Worm (Caenorhabditis elegans) whole organism, L3 larva: ENCODE data around the gene par-4.
"Not testable (repeated sequence)": the region's sequence is repeated elsewhere in the genome, so short reads cannot be mapped to it uniquely, and the experiment has no call there.

ENCODE experiments used
- R02D3.7 ChIP-seq: fragments of 150-350 bp; optimal IDR thresholded peaks from 2 replicates; lab custom pipeline; 2014; ENCODE audit warnings: missing biosample characterization, missing genetic modification characterization
- aly-2 ChIP-seq: fragments of 150-350 bp; optimal IDR thresholded peaks from 2 replicates; lab custom pipeline; 2014; ENCODE audit warnings: missing biosample characterization, missing genetic modification characterization
- ama-1 ChIP-seq: fragments of 150-350 bp; optimal IDR thresholded peaks from 2 replicates; lab custom pipeline; 2018
- ceh-16 ChIP-seq: sonication (generic microtip); optimal IDR thresholded peaks from 2 replicates; lab custom pipeline; 2017; ENCODE audit warnings: missing biosample characterization, missing genetic modification characterization
- ceh-28 ChIP-seq: fragments of 150-350 bp; optimal IDR thresholded peaks from 2 replicates; lab custom pipeline; 2014; ENCODE audit warnings: missing biosample characterization, missing genetic modification reagents, missing genetic modification characterization
- ceh-82 ChIP-seq: fragments of 150-350 bp; optimal IDR thresholded peaks from 2 replicates; lab custom pipeline; 2014; ENCODE audit warnings: missing biosample characterization, missing genetic modification characterization
- ceh-9 ChIP-seq: sonication (generic microtip); optimal IDR thresholded peaks from 2 replicates; lab custom pipeline; 2018; ENCODE audit warnings: missing biosample characterization, missing genetic modification characterization
- egl-27 ChIP-seq: sonication (generic microtip); optimal IDR thresholded peaks from 4 replicates; lab custom pipeline; 2017; ENCODE audit warnings: missing biosample characterization, missing genetic modification reagents, missing genetic modification characterization
- egl-5 ChIP-seq: fragments of 150-350 bp; optimal IDR thresholded peaks from 2 replicates; lab custom pipeline; 2017; ENCODE audit warnings: missing biosample characterization, missing genetic modification reagents, missing genetic modification characterization, inconsistent platforms
- elt-1 ChIP-seq: fragments of 150-350 bp; optimal IDR thresholded peaks from 2 replicates; lab custom pipeline; 2014; ENCODE audit warnings: missing biosample characterization, missing genetic modification characterization
- elt-2 ChIP-seq: sonication (generic microtip); optimal IDR thresholded peaks from 2 replicates; lab custom pipeline; 2016; ENCODE audit warnings: missing genetic modification reagents, mild to moderate bottlenecking, missing genetic modification characterization, missing compliant biosample characterization
- elt-3 ChIP-seq, 3 experiments: fragments of 150-350 bp in 1 of 3; sonication (generic microtip) in 2 of 3; optimal IDR thresholded peaks; 2 replicates in 2 of 3; 4 replicates in 1 of 3; lab custom pipeline; 2014 to 2017; ENCODE audit warnings: missing biosample characterization in 3 of 3, missing genetic modification characterization in 3 of 3
- eor-1 ChIP-seq, 2 experiments: fragments of 150-350 bp; optimal IDR thresholded peaks; 2 replicates each; lab custom pipeline; 2014 to 2018; ENCODE audit warnings: missing biosample characterization in 2 of 2, missing genetic modification characterization in 2 of 2
- fkh-10 ChIP-seq: sonication (generic microtip); optimal IDR thresholded peaks from 2 replicates; lab custom pipeline; 2017; ENCODE audit warnings: missing biosample characterization, missing genetic modification reagents, missing genetic modification characterization
- fkh-2 ChIP-seq: fragments of 150-350 bp; optimal IDR thresholded peaks from 2 replicates; lab custom pipeline; 2014; ENCODE audit warnings: missing biosample characterization, missing genetic modification reagents, missing genetic modification characterization
- fos-1 ChIP-seq: fragments of 150-350 bp; optimal IDR thresholded peaks from 2 replicates; lab custom pipeline; 2014; ENCODE audit warnings: missing biosample characterization, missing genetic modification characterization
- hmg-11 ChIP-seq: sonication (generic microtip); optimal IDR thresholded peaks from 2 replicates; lab custom pipeline; 2016; ENCODE audit warnings: missing genetic modification characterization, missing compliant biosample characterization
- lin-15B ChIP-seq: fragments of 150-350 bp; optimal IDR thresholded peaks from 2 replicates; lab custom pipeline; 2014; ENCODE audit warnings: missing biosample characterization, missing genetic modification characterization
- lin-39 ChIP-seq: fragments of 150-350 bp; optimal IDR thresholded peaks from 2 replicates; lab custom pipeline; 2018; ENCODE audit warnings: missing biosample characterization, missing genetic modification reagents, missing genetic modification characterization
- mml-1 ChIP-seq: fragments of 150-350 bp; sonication (generic microtip); optimal IDR thresholded peaks from 3 replicates; lab custom pipeline; 2014; ENCODE audit warnings: missing biosample characterization, missing genetic modification characterization
- nhr-11 ChIP-seq: fragments of 150-350 bp; optimal IDR thresholded peaks from 2 replicates; lab custom pipeline; 2014; ENCODE audit warnings: missing biosample characterization, missing genetic modification characterization
- nhr-12 ChIP-seq: fragments of 150-350 bp; optimal IDR thresholded peaks from 2 replicates; lab custom pipeline; 2014; ENCODE audit warnings: missing biosample characterization, missing genetic modification characterization
- nhr-23 ChIP-seq: fragments of 150-350 bp; optimal IDR thresholded peaks from 2 replicates; lab custom pipeline; 2014; ENCODE audit warnings: missing biosample characterization, missing genetic modification reagents, missing genetic modification characterization
- nhr-237 ChIP-seq: fragments of 150-350 bp; optimal IDR thresholded peaks from 2 replicates; lab custom pipeline; 2014; ENCODE audit warnings: missing biosample characterization, missing genetic modification characterization
- nhr-25 ChIP-seq: sonication (generic microtip); optimal IDR thresholded peaks from 2 replicates; lab custom pipeline; 2017; ENCODE audit warnings: missing biosample characterization, missing genetic modification characterization
- nhr-28 ChIP-seq: fragments of 150-350 bp; optimal IDR thresholded peaks from 2 replicates; lab custom pipeline; 2014; ENCODE audit warnings: missing biosample characterization, missing genetic modification characterization
- nhr-43 ChIP-seq: sonication (generic microtip); optimal IDR thresholded peaks from 2 replicates; lab custom pipeline; 2016; ENCODE audit warnings: mild to moderate bottlenecking, missing genetic modification characterization, missing compliant biosample characterization; ENCODE audit not compliant: poor library complexity, severe bottlenecking
- nhr-67 ChIP-seq: fragments of 150-350 bp; optimal IDR thresholded peaks from 2 replicates; lab custom pipeline; 2014; ENCODE audit warnings: missing biosample characterization, missing genetic modification characterization
- nhr-76 ChIP-seq: fragments of 150-350 bp; sonication (generic microtip); optimal IDR thresholded peaks from 5 replicates; lab custom pipeline; 2014; ENCODE audit warnings: missing biosample characterization, missing genetic modification characterization
- nhr-77 ChIP-seq: fragments of 150-350 bp; optimal IDR thresholded peaks from 2 replicates; lab custom pipeline; 2014; ENCODE audit warnings: missing biosample characterization, missing genetic modification characterization
- pha-4 ChIP-seq: fragments of 150-350 bp; optimal IDR thresholded peaks from 2 replicates; lab custom pipeline; 2014; ENCODE audit warnings: missing biosample characterization, missing genetic modification reagents, missing genetic modification characterization
- pqm-1 ChIP-seq: fragments of 150-350 bp; optimal IDR thresholded peaks from 2 replicates; lab custom pipeline; 2017; ENCODE audit warnings: missing biosample characterization, missing genetic modification characterization, inconsistent platforms
- sea-2 ChIP-seq: fragments of 150-350 bp; sonication (generic microtip); optimal IDR thresholded peaks from 4 replicates; lab custom pipeline; 2014; ENCODE audit warnings: missing biosample characterization, missing genetic modification reagents, missing genetic modification characterization
- skn-1 ChIP-seq: fragments of 150-350 bp; optimal IDR thresholded peaks from 2 replicates; lab custom pipeline; 2014; ENCODE audit warnings: missing biosample characterization, missing genetic modification characterization
- snpc-4 ChIP-seq: fragments of 150-350 bp; optimal IDR thresholded peaks from 2 replicates; lab custom pipeline; 2014; ENCODE audit warnings: missing biosample characterization, missing genetic modification characterization
- tbx-2 ChIP-seq: sonication (generic microtip); optimal IDR thresholded peaks from 2 replicates; lab custom pipeline; 2016; ENCODE audit warnings: mild to moderate bottlenecking, missing genetic modification characterization, missing compliant biosample characterization
- unc-39 ChIP-seq: sonication (generic microtip); optimal IDR thresholded peaks from 4 replicates; lab custom pipeline; 2017; ENCODE audit warnings: missing biosample characterization, missing genetic modification characterization
- unc-62 ChIP-seq: fragments of 150-350 bp; sonication (generic microtip); optimal IDR thresholded peaks from 4 replicates; lab custom pipeline; 2014; ENCODE audit warnings: missing biosample characterization, missing genetic modification reagents, missing genetic modification characterization
- zag-1 ChIP-seq: fragments of 150-350 bp; optimal IDR thresholded peaks from 2 replicates; lab custom pipeline; 2014; ENCODE audit warnings: missing biosample characterization, missing genetic modification characterization
- ztf-11 ChIP-seq: fragments of 150-350 bp; optimal IDR thresholded peaks from 2 replicates; lab custom pipeline; 2014; ENCODE audit warnings: missing biosample characterization, missing genetic modification characterization
- ztf-4 ChIP-seq: fragments of 150-350 bp; optimal IDR thresholded peaks from 2 replicates; lab custom pipeline; 2014; ENCODE audit warnings: missing biosample characterization, missing genetic modification characterization

The par-4 gene

DNA sequence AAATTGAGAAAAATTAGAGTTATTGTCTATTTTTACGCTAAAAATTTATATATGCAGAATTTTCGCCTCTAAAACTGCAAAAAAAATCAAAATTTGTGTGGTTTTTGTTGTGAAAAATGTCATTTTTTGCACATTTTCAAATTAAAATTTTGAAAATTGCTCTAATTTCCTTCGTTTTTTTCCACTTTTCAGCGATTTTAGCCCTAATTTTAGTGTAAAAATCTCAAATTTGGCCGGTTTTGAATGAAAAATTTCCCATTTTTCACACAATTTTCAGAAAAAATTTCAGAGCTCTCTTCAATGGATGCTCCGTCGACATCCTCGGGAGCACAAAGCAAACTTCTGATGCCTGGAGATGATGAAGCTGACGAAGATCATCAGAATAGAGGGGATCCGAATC, at the start of gene par-4:
Gene par-4 (plus strand): TSS at position 301 of the 400 bp plus-strand sequence.
- TF ChIP-seq unc-62 (no peak), egl-27 (tag; lab: Kevin White, UChicago) (no peak), ceh-9 (no peak), fkh-2 (tag; lab: Kevin White, UChicago) (no peak), skn-1 (tag; lab: Kevin White, UChicago) (no peak), eor-1 (tag; optimal IDR thresholded peaks at IDR 0.05; lab: Kevin White, UChicago) (no peak), nhr-43 (tag; lab: Kevin White, UChicago) (no peak), nhr-67 (no peak), nhr-77 (tag; lab: Kevin White, UChicago) (no peak), tbx-2 (no peak), nhr-28 (no peak), R02D3.7 (tag; lab: Kevin White, UChicago) (no peak), nhr-76 (tag; lab: Kevin White, UChicago) (no peak), elt-2 (no peak), ceh-16 (tag; lab: Kevin White, UChicago) (no peak), aly-2 (no peak), ztf-11 (no peak), pqm-1 (tag; lab: Kevin White, UChicago) (no peak), ceh-28 (no peak), nhr-12 (no peak)

DNA sequence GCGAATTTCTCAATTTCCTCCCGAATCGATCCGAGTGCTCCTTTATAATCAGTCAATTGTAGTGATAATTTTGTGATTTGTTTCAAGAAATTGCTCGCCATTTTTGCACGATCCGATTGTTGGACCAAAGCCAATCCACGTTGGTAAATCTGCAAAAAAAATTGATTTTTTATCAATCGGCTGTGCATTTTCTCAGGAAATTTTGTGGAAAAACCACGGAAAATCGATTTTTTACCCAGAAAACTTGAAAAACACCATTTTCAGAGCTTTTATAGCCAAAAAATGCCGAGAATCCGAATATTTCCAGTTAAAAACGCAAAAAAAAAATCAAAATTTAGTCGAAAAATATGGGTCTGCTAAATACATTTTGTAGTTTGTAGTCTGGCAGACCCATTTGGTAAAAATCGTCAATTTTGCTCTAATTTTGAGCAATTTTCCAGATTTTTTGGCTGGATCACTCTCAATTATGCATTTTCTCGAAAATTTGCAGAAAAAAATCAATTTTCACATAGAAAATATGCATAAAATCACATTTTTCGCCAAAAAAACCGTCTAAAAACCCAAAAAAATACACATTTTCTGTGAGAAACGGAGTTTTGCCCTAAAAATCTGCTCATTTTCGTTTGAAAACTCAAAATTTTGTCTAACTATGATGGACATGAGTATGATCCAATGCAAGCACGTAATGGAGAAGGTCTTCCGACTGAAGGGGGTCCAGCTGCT, 43.0 kb upstream of the par-4 start, which contains the start of the genes Y59A8B.25 and ebp-3:
Gene Y59A8B.25 (minus strand): TSS at position 101 of the 723 bp plus-strand sequence.
Gene ebp-3 (plus strand): TSS at position 673 of the 723 bp plus-strand sequence.
- TF ChIP-seq nhr-76 (tag; lab: Kevin White, UChicago); eor-1 (tag; optimal IDR thresholded peaks at IDR 0.05; lab: Kevin White, UChicago); elt-2: not testable (repeated sequence)
- TF ChIP-seq, all 47 proteins: peak for 0; not testable (repeated sequence) for 47

DNA sequence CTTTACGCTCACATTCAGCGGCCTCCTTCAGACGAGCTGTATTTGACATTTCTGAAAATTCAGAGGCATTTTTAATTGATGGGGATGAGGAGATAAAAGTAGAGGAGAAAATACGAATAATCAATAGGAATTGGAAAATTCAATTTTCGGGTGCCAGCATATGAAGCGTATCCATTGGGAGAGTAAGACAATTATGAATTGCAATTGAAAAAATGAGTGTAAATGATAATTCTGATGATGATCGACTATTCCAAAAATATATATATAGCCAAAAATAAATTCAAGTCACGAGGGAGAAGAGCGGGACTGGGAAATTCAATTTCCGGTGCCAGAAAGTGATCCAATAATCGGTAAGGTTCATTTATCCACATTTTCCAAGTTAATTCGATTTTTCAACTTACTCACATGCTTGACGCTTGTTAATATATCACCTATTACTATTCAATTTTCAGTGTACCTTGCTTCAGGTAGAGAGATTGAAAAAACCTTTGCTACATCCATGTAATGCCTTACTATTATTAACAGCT, 32.2 kb upstream of the par-4 start, which contains the start of gene Y59A8B.8:
Gene Y59A8B.8 (minus strand): TSS at position 51 of the 527 bp plus-strand sequence.
- no peak for TF ChIP-seq pha-4
- no peak for TF ChIP-seq nhr-25
- no peak for TF ChIP-seq ceh-16 (tag; lab: Kevin White, UChicago)
- no peak for TF ChIP-seq nhr-43 (tag; lab: Kevin White, UChicago)
- no peak for TF ChIP-seq nhr-77 (tag; lab: Kevin White, UChicago)
- no peak for TF ChIP-seq ceh-28
- TF ChIP-seq snpc-4 (tag; lab: Kevin White, UChicago) = no peak
- TF ChIP-seq R02D3.7 (tag; lab: Kevin White, UChicago) = no peak
- no peak for TF ChIP-seq fos-1 (tag; lab: Kevin White, UChicago)
- TF ChIP-seq ceh-82 (tag; lab: Kevin White, UChicago) = no peak
- TF ChIP-seq tbx-2 = no peak

DNA sequence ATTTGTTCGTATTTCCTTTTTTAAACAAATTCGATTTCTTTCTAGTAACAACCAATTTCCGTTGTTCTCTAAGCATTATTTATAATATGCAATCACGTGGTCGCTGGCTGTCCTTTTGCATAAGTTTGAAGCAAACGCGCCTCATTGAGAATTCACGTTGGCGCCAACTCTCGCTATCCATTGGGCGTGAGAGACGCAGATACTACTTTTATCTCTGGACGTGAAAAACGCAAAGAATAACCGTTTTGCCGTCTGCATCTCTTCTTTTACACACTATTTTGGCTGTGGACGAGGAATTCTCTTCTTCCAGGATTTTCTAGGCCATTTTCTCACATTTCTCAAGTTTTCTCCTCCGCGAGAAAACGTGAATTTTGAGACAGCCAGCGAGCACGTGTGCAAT, 29.3 kb upstream of the par-4 start:
- TF ChIP-seq lin-15B (tag; lab: Kevin White, UChicago) = peak; percentile 25
- TF ChIP-seq, all 47 proteins: peak for 1; not testable (repeated sequence) for 46

DNA sequence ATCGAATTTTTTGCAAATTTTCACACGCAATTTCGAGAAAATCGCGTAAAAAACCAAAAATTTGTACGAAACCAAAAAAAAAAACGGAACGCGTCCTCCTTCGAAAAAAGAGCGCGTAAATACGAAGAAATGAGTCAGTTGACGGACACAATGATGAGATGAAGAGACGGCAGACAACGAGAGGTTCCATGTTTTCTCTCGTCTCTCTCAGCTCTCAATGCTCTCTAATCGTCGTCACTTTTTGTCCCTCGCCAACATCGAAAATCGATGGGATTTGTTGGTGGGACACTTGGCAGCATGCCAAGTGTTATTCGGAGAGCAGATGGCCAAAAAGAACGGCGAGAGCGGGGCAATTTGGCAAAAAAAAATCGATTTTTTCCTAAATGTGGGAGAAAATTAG, 19.3 kb upstream of the par-4 start:
- peak; percentile 82 for TF ChIP-seq pha-4
- TF ChIP-seq R02D3.7 (tag; lab: Kevin White, UChicago) = peak; percentile 57
- TF ChIP-seq tbx-2 = peak; percentile 28
- TF ChIP-seq unc-62 = peak; percentile 0
- TF ChIP-seq fkh-10 (GFP tag; lab: Kevin White, UChicago) = peak; percentile 62
- TF ChIP-seq unc-39 (tag; lab: Kevin White, UChicago) = no peak
- no peak for TF ChIP-seq nhr-237 (tag; lab: Kevin White, UChicago)
- TF ChIP-seq ztf-4 (tag; lab: Kevin White, UChicago) = no peak
- peak; percentile 58 for TF ChIP-seq ceh-82 (tag; lab: Kevin White, UChicago)
- peak; percentile 67 for TF ChIP-seq lin-15B (tag; lab: Kevin White, UChicago)
- peak; percentile 42 for TF ChIP-seq nhr-23 (tag; lab: Kevin White, UChicago)
- no peak for TF ChIP-seq eor-1 (tag; optimal IDR thresholded peaks at IDR 0.05; lab: Kevin White, UChicago)
- TF ChIP-seq nhr-76 (tag; lab: Kevin White, UChicago) = no peak
- TF ChIP-seq elt-3 (tag; optimal IDR thresholded peaks at IDR 0.05; lab: Kevin White, UChicago) = no peak
- peak; percentile 56 for TF ChIP-seq zag-1 (tag; lab: Kevin White, UChicago)
- no peak for TF ChIP-seq elt-1 (tag; lab: Kevin White, UChicago)
- TF ChIP-seq nhr-25 = no peak
- peak; percentile 65 for TF ChIP-seq lin-39 (tag; lab: Kevin White, UChicago)
- peak; percentile 17 for TF ChIP-seq fkh-2 (tag; lab: Kevin White, UChicago)
- TF ChIP-seq fos-1 (tag; lab: Kevin White, UChicago) = no peak
- TF ChIP-seq ceh-28 = peak; percentile 96
- no peak for TF ChIP-seq nhr-11 (tag; lab: Kevin White, UChicago)
- TF ChIP-seq sea-2 (GFP tag; lab: Kevin White, UChicago) = peak; percentile 95
- peak; percentile 66 for TF ChIP-seq snpc-4 (tag; lab: Kevin White, UChicago)
- no peak for TF ChIP-seq egl-27 (tag; lab: Kevin White, UChicago)
- TF ChIP-seq egl-5 = peak; percentile 67
- TF ChIP-seq ama-1 (lab: Kevin White, UChicago) = peak; percentile 20
- TF ChIP-seq mml-1 = no peak
- peak; percentile 79 for TF ChIP-seq hmg-11 (tag; lab: Kevin White, UChicago)
